Fruit fly (Drosophila melanogaster): ENCODE results near the gene PVRAP.

dm6 chr3L:5970169-5970568 is 26.8 kb upstream of the PVRAP start:
- TF ChIP-seq CG12605 (GFP tag; IDR thresholded peaks at IDR 0.05) = no peak
- TF ChIP-seq Pif1B (GFP tag; optimal IDR thresholded peaks at IDR 0.05) = no peak
- TF ChIP-seq CG34367 (tag; optimal IDR thresholded peaks at IDR 0.05) = no peak
- TF ChIP-seq EcR (GFP tag; optimal IDR thresholded peaks at IDR 0.05) = no peak
- no peak for TF ChIP-seq Ets98B (GFP tag; IDR thresholded peaks at IDR 0.05)
